Fruit fly (Drosophila melanogaster) whole organism, embryonic: ENCODE data around the gene Hat1.

Experiments
- Awh ChIP-seq: fragments of 200-800 bp; sonication (Bioruptor generic); IDR thresholded peaks from 2 replicates; pipeline ENCODE4, ENCODE4 v1.3.6; 2022; ENCODE audit warnings: missing biosample characterization, missing genetic modification characterization
- CG11456 ChIP-seq: fragments of 200-800 bp; sonication (Bioruptor generic); IDR thresholded peaks from 3 replicates; pipeline ENCODE4 v1.3.6; 2022; ENCODE audit warnings: missing biosample characterization, missing genetic modification characterization
- CG15073 ChIP-seq: fragments of 200-800 bp; sonication (Bioruptor generic); optimal IDR thresholded peaks from 2 replicates; lab custom pipeline; 2016; ENCODE audit warnings: missing biosample characterization, missing genetic modification characterization
- CG1647 ChIP-seq: fragments of 200-800 bp; sonication (Bioruptor generic); optimal IDR thresholded peaks from 3 replicates; lab custom pipeline; 2016; ENCODE audit warnings: missing biosample characterization, missing genetic modification characterization
- CG17361 ChIP-seq: fragments of 200-800 bp; sonication (Bioruptor generic); IDR thresholded peaks from 3 replicates; pipeline ENCODE4 v1.3.6; 2022; ENCODE audit warnings: missing biosample characterization, missing genetic modification characterization
- CG18619 ChIP-seq: fragments of 200-800 bp; sonication (Bioruptor generic); optimal IDR thresholded peaks from 3 replicates; lab custom pipeline; 2017; ENCODE audit warnings: missing biosample characterization, mild to moderate bottlenecking, missing genetic modification characterization
- CG2678 ChIP-seq: fragments of 200-800 bp; sonication (Bioruptor generic); optimal IDR thresholded peaks from 3 replicates; lab custom pipeline; 2019; ENCODE audit warnings: missing biosample characterization, mild to moderate bottlenecking, missing genetic modification characterization, moderate library complexity
- CG31224 ChIP-seq: fragments of 200-800 bp; sonication (Bioruptor generic); IDR thresholded peaks from 2 replicates; pipeline ENCODE4 v1.3.6; 2022; ENCODE audit warnings: missing biosample characterization, missing genetic modification characterization
- CG3281 ChIP-seq: fragments of 200-800 bp; sonication (Bioruptor generic); optimal IDR thresholded peaks from 3 replicates; lab custom pipeline; 2017; ENCODE audit warnings: missing biosample characterization, mild to moderate bottlenecking, missing genetic modification characterization
- CG34376 ChIP-seq: fragments of 200-800 bp; sonication (Bioruptor generic); optimal IDR thresholded peaks from 2 replicates; lab custom pipeline; 2018; ENCODE audit warnings: missing biosample characterization, mild to moderate bottlenecking, missing genetic modification characterization
- CG4282 ChIP-seq: fragments of 200-800 bp; sonication (Bioruptor generic); optimal IDR thresholded peaks from 2 replicates; lab custom pipeline; 2016; ENCODE audit warnings: missing biosample characterization, missing genetic modification characterization
- CG5245 ChIP-seq: fragments of 200-800 bp; sonication (Bioruptor generic); optimal IDR thresholded peaks from 3 replicates; lab custom pipeline; 2016; ENCODE audit warnings: missing biosample characterization, missing genetic modification characterization
- CG6765 ChIP-seq: fragments of 200-800 bp; sonication (Bioruptor generic); optimal IDR thresholded peaks from 3 replicates; lab custom pipeline; 2017; ENCODE audit warnings: missing biosample characterization, mild to moderate bottlenecking, missing genetic modification characterization
- CG6813 ChIP-seq: fragments of 200-800 bp; sonication (Bioruptor generic); optimal IDR thresholded peaks from 2 replicates; lab custom pipeline; 2017; ENCODE audit warnings: missing biosample characterization, missing genetic modification characterization, mild to moderate bottlenecking, moderate library complexity, missing genetic modification reagents
- CG8290 ChIP-seq, 3 experiments: fragments of 200-800 bp; sonication (Bioruptor generic); optimal IDR thresholded peaks; 2 replicates each; lab custom pipeline; 2016 to 2019; ENCODE audit warnings: missing biosample characterization in 3 of 3, missing genetic modification characterization in 3 of 3, mild to moderate bottlenecking in 2 of 3, moderate library complexity in 1 of 3
- CG8359 ChIP-seq: fragments of 200-800 bp; sonication (Bioruptor generic); optimal IDR thresholded peaks from 2 replicates; lab custom pipeline; 2017; ENCODE audit warnings: missing biosample characterization, mild to moderate bottlenecking, missing genetic modification characterization, borderline replicate concordance
- CG8388 ChIP-seq: fragments of 200-800 bp; sonication (Bioruptor generic); optimal IDR thresholded peaks from 2 replicates; lab custom pipeline; 2019; ENCODE audit warnings: missing biosample characterization, mild to moderate bottlenecking, missing genetic modification characterization, moderate library complexity
- CG9437 ChIP-seq: fragments of 200-800 bp; sonication (Bioruptor generic); optimal IDR thresholded peaks from 2 replicates; lab custom pipeline; 2018; ENCODE audit warnings: missing biosample characterization, mild to moderate bottlenecking, missing genetic modification characterization
- CG9797 ChIP-seq: fragments of 200-800 bp; sonication (Bioruptor generic); optimal IDR thresholded peaks from 3 replicates; lab custom pipeline; 2018; ENCODE audit warnings: missing biosample characterization, mild to moderate bottlenecking, missing genetic modification characterization
- CTCF ChIP-seq: fragments of 200-800 bp; sonication (Bioruptor generic); optimal IDR thresholded peaks from 2 replicates; lab custom pipeline; 2017; ENCODE audit warnings: missing biosample characterization, mild to moderate bottlenecking, missing genetic modification characterization, moderate library complexity
- Dref ChIP-seq: fragments of 200-800 bp; sonication (Bioruptor generic); IDR thresholded peaks from 2 replicates; pipeline ENCODE4 v1.3.6; 2022; ENCODE audit warnings: missing biosample characterization, missing genetic modification characterization
- Drgx ChIP-seq: fragments of 200-800 bp; sonication (Bioruptor generic); IDR thresholded peaks from 2 replicates; pipeline ENCODE4 v1.3.6; 2022; ENCODE audit warnings: missing biosample characterization, missing genetic modification characterization
- GATAe ChIP-seq: fragments of 200-800 bp; sonication (Bioruptor generic); conservative IDR thresholded peaks from 2 replicates; pipeline ENCODE4 v1.3.6; 2022; ENCODE audit warnings: missing biosample characterization, missing genetic modification characterization
- Hmr ChIP-seq: fragments of 200-800 bp; sonication (Bioruptor generic); optimal IDR thresholded peaks from 3 replicates; lab custom pipeline; 2017; ENCODE audit warnings: mild to moderate bottlenecking, missing biosample characterization, missing genetic modification reagents, missing genetic modification characterization
- Hr78 ChIP-seq, 2 experiments: fragments of 200-800 bp in 1 of 2; fragments of >200 bp in 1 of 2; sonication (Bioruptor generic) in 1 of 2; optimal IDR thresholded peaks; 2 replicates each; lab custom pipeline; 2017 to 2019; ENCODE audit warnings: missing biosample characterization in 2 of 2, missing genetic modification characterization in 2 of 2, mild to moderate bottlenecking in 1 of 2, moderate library complexity in 1 of 2
- Meics ChIP-seq: fragments of 200-800 bp; sonication (Bioruptor generic); optimal IDR thresholded peaks from 2 replicates; lab custom pipeline; 2017; ENCODE audit warnings: missing biosample characterization, mild to moderate bottlenecking, missing genetic modification characterization
- Nf-YB ChIP-seq: fragments of 200-800 bp; sonication (Bioruptor generic); optimal IDR thresholded peaks from 3 replicates; lab custom pipeline; 2019; ENCODE audit warnings: missing biosample characterization, mild to moderate bottlenecking, missing genetic modification characterization, moderate library complexity
- NfI ChIP-seq: fragments of 200-800 bp; sonication (Bioruptor generic); optimal IDR thresholded peaks from 3 replicates; lab custom pipeline; 2018; ENCODE audit warnings: missing biosample characterization, mild to moderate bottlenecking, missing genetic modification characterization, moderate library complexity
- Scr ChIP-seq: fragments of 200-800 bp; sonication (Bioruptor generic); IDR thresholded peaks from 2 replicates; pipeline ENCODE4 v1.3.6; 2022; ENCODE audit warnings: missing biosample characterization, missing genetic modification characterization; ENCODE audit not compliant: partially characterized antibody
- Spps ChIP-seq: fragments of 200-800 bp; sonication (Bioruptor generic); optimal IDR thresholded peaks from 2 replicates; lab custom pipeline; 2018; ENCODE audit warnings: missing biosample characterization, mild to moderate bottlenecking, missing genetic modification characterization
- Ssrp ChIP-seq: fragments of 200-800 bp; sonication (Bioruptor generic); optimal IDR thresholded peaks from 2 replicates; lab custom pipeline; 2018; ENCODE audit warnings: missing biosample characterization, mild to moderate bottlenecking, missing genetic modification characterization, moderate library complexity
- Taf1 ChIP-seq: fragments of 200-800 bp; sonication (Bioruptor generic); IDR thresholded peaks from 2 replicates; pipeline ENCODE4 v1.3.6; 2022; ENCODE audit warnings: missing biosample characterization, missing genetic modification characterization
- Xrp1 ChIP-seq: fragments of 200-800 bp; sonication (Bioruptor generic); IDR thresholded peaks from 2 replicates; pipeline ENCODE4 v1.3.6; 2022; ENCODE audit warnings: missing biosample characterization, missing genetic modification characterization
- btn ChIP-seq: fragments of 200-800 bp; sonication (Bioruptor generic); optimal IDR thresholded peaks from 2 replicates; lab custom pipeline; 2016; ENCODE audit warnings: missing biosample characterization, missing genetic modification characterization
- chn ChIP-seq: fragments of 200-800 bp; sonication (Bioruptor generic); optimal IDR thresholded peaks from 2 replicates; lab custom pipeline; 2016; ENCODE audit warnings: missing biosample characterization, missing genetic modification characterization
- gcm ChIP-seq: fragments of 200-800 bp; sonication (Bioruptor generic); optimal IDR thresholded peaks from 2 replicates; lab custom pipeline; 2019; ENCODE audit warnings: missing biosample characterization, mild to moderate bottlenecking, missing genetic modification characterization, moderate library complexity
- h ChIP-seq: fragments of >200 bp; optimal IDR thresholded peaks from 2 replicates; lab custom pipeline; 2017
- hth ChIP-seq: fragments of >200 bp; optimal IDR thresholded peaks from 2 replicates; lab custom pipeline; 2017; ENCODE audit warnings: inconsistent platforms
- mld ChIP-seq: fragments of 200-800 bp; sonication (Bioruptor generic); IDR thresholded peaks from 3 replicates; pipeline ENCODE4 v1.3.6; 2022; ENCODE audit warnings: missing biosample characterization, missing genetic modification characterization; ENCODE audit not compliant: partially characterized antibody
- odd ChIP-seq: fragments of 200-800 bp; sonication (Bioruptor generic); optimal IDR thresholded peaks from 2 replicates; lab custom pipeline; 2017; ENCODE audit warnings: missing biosample characterization, mild to moderate bottlenecking, missing genetic modification characterization
- pb ChIP-seq: fragments of 200-800 bp; sonication (Bioruptor generic); optimal IDR thresholded peaks from 3 replicates; lab custom pipeline; 2016; ENCODE audit warnings: missing biosample characterization, missing genetic modification characterization
- rib ChIP-seq: fragments of 200-800 bp; sonication (Bioruptor generic); IDR thresholded peaks from 2 replicates; pipeline ENCODE4 v1.3.6; 2022; ENCODE audit warnings: missing biosample characterization, missing genetic modification characterization
- slp2 ChIP-seq: fragments of 200-800 bp; sonication (Bioruptor generic); optimal IDR thresholded peaks from 2 replicates; lab custom pipeline; 2016; ENCODE audit warnings: missing biosample characterization, missing genetic modification characterization
- tin ChIP-seq: fragments of 200-800 bp; sonication (Bioruptor generic); optimal IDR thresholded peaks from 3 replicates; lab custom pipeline; 2016; ENCODE audit warnings: missing biosample characterization, missing genetic modification characterization
- vvl ChIP-seq: fragments of 200-800 bp; sonication (Bioruptor generic); IDR thresholded peaks from 2 replicates; pipeline ENCODE4 v1.3.6; 2022; ENCODE audit warnings: missing biosample characterization, missing genetic modification characterization
- zen ChIP-seq: fragments of 200-800 bp; sonication (Bioruptor generic); optimal IDR thresholded peaks from 3 replicates; lab custom pipeline; 2018; ENCODE audit warnings: missing biosample characterization, mild to moderate bottlenecking, missing genetic modification characterization, moderate library complexity
- zen2 ChIP-seq: fragments of 200-800 bp; sonication (Bioruptor generic); IDR thresholded peaks from 3 replicates; pipeline ENCODE4 v1.3.6; 2022; ENCODE audit warnings: missing biosample characterization, missing genetic modification characterization; ENCODE audit not compliant: partially characterized antibody
- zfh1 ChIP-seq: fragments of 200-800 bp; sonication (Bioruptor generic); IDR thresholded peaks from 3 replicates; pipeline ENCODE4 v1.3.6; 2022; ENCODE audit warnings: missing biosample characterization, missing genetic modification characterization

Gene Hat1

DNA sequence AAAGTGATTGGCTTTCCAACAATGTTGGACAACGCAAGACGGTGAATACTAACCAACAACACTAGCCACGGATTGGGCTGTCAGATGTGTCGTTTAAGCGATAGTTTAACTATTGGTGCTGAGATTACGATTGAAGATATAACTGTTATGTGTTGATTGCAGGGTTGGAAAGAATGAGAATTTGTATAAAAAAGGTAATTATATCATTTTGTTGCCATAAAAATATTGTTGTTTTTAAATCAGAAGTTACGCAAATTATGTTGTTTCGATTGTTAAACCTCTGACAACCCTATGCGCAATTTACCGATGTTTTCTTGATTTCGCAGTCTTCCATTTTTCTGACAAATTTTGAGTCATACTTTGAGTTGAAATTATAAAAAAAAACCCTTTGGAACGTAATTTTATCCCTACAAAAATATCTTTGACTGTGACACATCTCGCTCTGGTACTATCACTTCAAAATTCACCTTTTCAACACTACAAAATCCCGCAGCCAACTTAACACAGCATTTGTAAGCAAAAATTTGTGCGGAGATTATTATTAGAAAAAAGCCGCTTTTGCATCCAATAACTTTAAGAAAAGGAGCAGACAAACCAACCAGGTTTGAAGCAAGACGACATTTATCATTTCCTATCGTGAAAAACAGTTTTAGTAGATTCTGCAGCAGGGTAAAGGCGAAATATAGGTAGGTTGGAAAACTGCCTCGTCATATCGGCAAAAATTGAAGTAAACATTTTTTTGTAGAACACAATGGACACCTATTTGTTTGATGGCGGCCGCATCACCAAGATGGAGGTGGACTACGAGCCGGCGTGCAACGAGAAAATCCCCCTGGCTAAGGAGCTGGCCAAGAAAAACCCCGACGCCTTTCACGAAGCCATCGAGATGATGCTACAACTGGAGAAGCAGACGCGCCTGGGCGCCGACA is at the start of gene Hat1, which contains the start of gene Rpn5 (continued):
- TF ChIP-seq zen2 (GFP tag; lab: Robert Waterston, UW) (peak; percentile 66; the same call in 2 of the 3 replicates), vvl (GFP tag; lab: Robert Waterston, UW) (peak; percentile 59; the same call in 1 of the 2 replicates), Awh (GFP tag; lab: Robert Waterston, UW) (no peak), GATAe (GFP tag; lab: Robert Waterston, UW) (no peak), CG8359 (GFP tag; lab: Kevin White, UChicago) (no peak), Hr78 (GFP tag; optimal IDR thresholded peaks at IDR 0.05; lab: Kevin White, UChicago) (no peak), pb (GFP tag; lab: Kevin White, UChicago) (peak; percentile 78), hth (no peak), NfI (GFP tag; lab: Kevin White, UChicago) (peak; percentile 65), CG9437 (peak; percentile 87), CG18619 (GFP tag; lab: Kevin White, UChicago) (peak; percentile 81), CG31224 (GFP tag; lab: Robert Waterston, UW) (peak; percentile 58), rib (GFP tag; lab: Robert Waterston, UW) (0 out of 2 replicates have a peak, but pooled peaks have one; percentile 10), CG11456 (peak; percentile 63; the same call in 2 of the 3 replicates), zfh1 (GFP tag; lab: Robert Waterston, UW) (peak; percentile 58; the same call in 2 of the 3 replicates), CG3281 (GFP tag; lab: Kevin White, UChicago) (peak; percentile 80), CG4282 (GFP tag; lab: Kevin White, UChicago) (peak; percentile 91), btn (GFP tag; lab: Kevin White, UChicago) (peak; percentile 50), CG34376 (GFP tag; lab: Kevin White, UChicago) (peak; percentile 12), slp2 (GFP tag; lab: Kevin White, UChicago) (peak; percentile 87), Ssrp (peak; percentile 74), CTCF (GFP tag; lab: Kevin White, UChicago) (peak; percentile 2), Scr (GFP tag; lab: Robert Waterston, UW) (peak; percentile 85), gcm (GFP tag; lab: Kevin White, UChicago) (peak; percentile 0), Taf1 (peak; percentile 58; the same call in 1 of the 2 replicates), Xrp1 (peak; percentile 70; the same call in 1 of the 2 replicates), Meics (GFP tag; lab: Kevin White, UChicago) (peak; percentile 76), chn (GFP tag; lab: Kevin White, UChicago) (peak; percentile 91), CG5245 (GFP tag; lab: Kevin White, UChicago) (peak; percentile 82), CG1647 (GFP tag; lab: Kevin White, UChicago) (peak; percentile 88), CG2678 (peak; percentile 80), odd (GFP tag; lab: Kevin White, UChicago) (peak; percentile 44), CG6765 (GFP tag; lab: Kevin White, UChicago) (peak; percentile 49), Hmr (GFP tag; lab: Kevin White, UChicago) (peak; percentile 81), h (no peak), CG17361 (GFP tag; lab: Robert Waterston, UW) (peak; percentile 95), Spps (tag; lab: Kevin White, UChicago) (peak; percentile 24), CG6813 (no peak), tin (peak; percentile 88), CG8290 (GFP tag; optimal IDR thresholded peaks at IDR 0.05; lab: Kevin White, UChicago) (peak; percentile 87), CG8290 (tag; optimal IDR thresholded peaks at IDR 0.05; lab: Kevin White, UChicago) (peak; percentile 79 to 85), CG8388 (GFP tag; lab: Kevin White, UChicago) (peak; percentile 73), Dref (GFP tag; lab: Robert Waterston, UW) (peak; percentile 30; the same call in 1 of the 2 replicates), Drgx (no peak), zen (tag; lab: Kevin White, UChicago) (peak; percentile 83), CG9797 (GFP tag; lab: Kevin White, UChicago) (peak; percentile 41), Nf-YB (GFP tag; lab: Kevin White, UChicago) (peak; percentile 47), CG15073 (GFP tag; lab: Kevin White, UChicago) (peak; percentile 32), mld (GFP tag; lab: Robert Waterston, UW) (peak; percentile 48; the same call in 1 of the 3 replicates)
